Fruit fly (Drosophila melanogaster) whole organism, wandering third instar larva: Measurements from ENCODE around the gene Phf5a.
A peak's percentile ranks its signal among the peaks of the same experiment; 100 is the strongest.

Experiments used
- Abd-B ChIP-seq: fragments of >200 bp; optimal IDR thresholded peaks from 2 replicates; lab custom pipeline; 2017; ENCODE audit warnings: missing biosample characterization, missing genetic modification characterization
- CG32264 ChIP-seq: fragments of 200-800 bp; sonication (Bioruptor generic); optimal IDR thresholded peaks from 2 replicates; lab custom pipeline; 2016; ENCODE audit warnings: missing biosample characterization, missing genetic modification characterization
- CG9705 ChIP-seq: fragments of 200-800 bp; sonication (Bioruptor generic); optimal IDR thresholded peaks from 2 replicates; lab custom pipeline; 2018; ENCODE audit warnings: missing biosample characterization, mild to moderate bottlenecking, missing genetic modification characterization
- CrebA ChIP-seq: fragments of 200-800 bp; sonication (Bioruptor generic); optimal IDR thresholded peaks from 2 replicates; lab custom pipeline; 2016; ENCODE audit warnings: missing biosample characterization, mild to moderate bottlenecking, missing genetic modification characterization, borderline replicate concordance
- Dfd ChIP-seq: fragments of >200 bp; optimal IDR thresholded peaks from 2 replicates; lab custom pipeline; 2017; ENCODE audit warnings: missing biosample characterization, missing genetic modification characterization
- Dif ChIP-seq: fragments of 200-275, 200-300 bp; sonication (Bioruptor generic); optimal IDR thresholded peaks from 2 replicates; lab custom pipeline; 2018; ENCODE audit warnings: missing biosample characterization, missing genetic modification characterization; ENCODE audit not compliant: partially characterized antibody
- GATAd ChIP-seq: sonication (Bioruptor generic); optimal IDR thresholded peaks from 2 replicates; lab custom pipeline; 2016; ENCODE audit warnings: missing biosample characterization, missing genetic modification characterization
- HLH106 ChIP-seq: fragments of 200-800 bp; optimal IDR thresholded peaks from 3 replicates; lab custom pipeline; 2019; ENCODE audit warnings: missing biosample characterization, mild to moderate bottlenecking, missing genetic modification characterization, moderate library complexity
- Hnf4 ChIP-seq: fragments of 200-800 bp; sonication (Bioruptor generic); optimal IDR thresholded peaks from 2 replicates; lab custom pipeline; 2016; ENCODE audit warnings: missing biosample characterization, mild to moderate bottlenecking, missing genetic modification characterization
- Hr78 ChIP-seq: fragments of >200 bp; optimal IDR thresholded peaks from 2 replicates; lab custom pipeline; 2017; ENCODE audit warnings: missing biosample characterization, missing genetic modification characterization
- Hr83 ChIP-seq: fragments of 200-300 bp; sonication (Bioruptor generic); optimal IDR thresholded peaks from 2 replicates; lab custom pipeline; 2016; ENCODE audit warnings: missing biosample characterization, mild to moderate bottlenecking, missing genetic modification characterization, moderate library complexity; ENCODE audit not compliant: poor library complexity, severe bottlenecking
- Jra ChIP-seq: sonication (Bioruptor generic); optimal IDR thresholded peaks from 2 replicates; lab custom pipeline; 2016; ENCODE audit warnings: missing biosample characterization, missing genetic modification characterization
- Mio ChIP-seq: sonication (Bioruptor generic); optimal IDR thresholded peaks from 2 replicates; lab custom pipeline; 2016; ENCODE audit warnings: missing biosample characterization, missing genetic modification characterization
- Myc ChIP-seq: fragments of >200 bp; optimal IDR thresholded peaks from 2 replicates; lab custom pipeline; 2017
- N ChIP-seq: fragments of >200 bp; optimal IDR thresholded peaks from 2 replicates; lab custom pipeline; 2018; ENCODE audit warnings: missing biosample characterization, missing external identifiers, missing genetic modification characterization
- OdsH ChIP-seq: fragments of 200-800 bp; sonication (Bioruptor generic); optimal IDR thresholded peaks from 2 replicates; lab custom pipeline; 2016; ENCODE audit warnings: missing biosample characterization, mild to moderate bottlenecking, missing genetic modification characterization
- Rel ChIP-seq, 2 experiments: fragments of 200-800 bp; sonication (Bioruptor generic) in 1 of 2; optimal IDR thresholded peaks; 2 replicates in 1 of 2; 3 replicates in 1 of 2; lab custom pipeline; 2016 to 2019; ENCODE audit warnings: mild to moderate bottlenecking in 2 of 2, missing biosample characterization in 2 of 2, missing genetic modification characterization in 2 of 2, moderate library complexity in 1 of 2
- Sp1 ChIP-seq: fragments of 200-800 bp; sonication (Bioruptor generic); optimal IDR thresholded peaks from 3 replicates; lab custom pipeline; 2019; ENCODE audit warnings: missing biosample characterization, mild to moderate bottlenecking, missing genetic modification characterization, moderate library complexity
- Vsx2 ChIP-seq: fragments of 200-300, 225-300 bp; sonication (Bioruptor generic); optimal IDR thresholded peaks from 2 replicates; lab custom pipeline; 2018; ENCODE audit warnings: missing biosample characterization, missing genetic modification characterization; ENCODE audit not compliant: partially characterized antibody
- br ChIP-seq: fragments of 200-800 bp; sonication (Bioruptor generic); optimal IDR thresholded peaks from 2 replicates; lab custom pipeline; 2016; ENCODE audit warnings: missing biosample characterization, missing genetic modification characterization
- brk ChIP-seq: fragments of 200-800 bp; sonication (Bioruptor generic); optimal IDR thresholded peaks from 2 replicates; lab custom pipeline; 2016; ENCODE audit warnings: missing biosample characterization, mild to moderate bottlenecking, missing genetic modification characterization
- dl ChIP-seq, 2 experiments: fragments of 175-275, 200-275 bp in 1 of 2; fragments of 200-275 bp in 1 of 2; sonication (Bioruptor generic); optimal IDR thresholded peaks; lab custom pipeline; 2018; ENCODE audit warnings: mild to moderate bottlenecking in 2 of 2, missing biosample characterization in 2 of 2, missing genetic modification characterization in 2 of 2, moderate library complexity in 2 of 2; ENCODE audit not compliant: partially characterized antibody in 2 of 2, insufficient read depth in 1 of 2
- dmrt93B ChIP-seq: fragments of 200-800 bp; sonication (Bioruptor generic); optimal IDR thresholded peaks from 2 replicates; lab custom pipeline; 2018; ENCODE audit warnings: missing biosample characterization, mild to moderate bottlenecking, missing genetic modification characterization
- dsf ChIP-seq: sonication (Bioruptor generic); optimal IDR thresholded peaks from 2 replicates; lab custom pipeline; 2016; ENCODE audit warnings: missing biosample characterization, missing genetic modification characterization, borderline replicate concordance
- ey ChIP-seq: fragments of 200-800 bp; sonication (Bioruptor generic); optimal IDR thresholded peaks from 2 replicates; lab custom pipeline; 2016; ENCODE audit warnings: missing biosample characterization, missing genetic modification characterization
- foxo ChIP-seq, 2 experiments: fragments of 200-800 bp; sonication (Bioruptor generic); optimal IDR thresholded peaks; 2 replicates in 1 of 2; 3 replicates in 1 of 2; lab custom pipeline; 2016 to 2017; ENCODE audit warnings: missing biosample characterization in 2 of 2, missing genetic modification characterization in 2 of 2
- fru ChIP-seq: fragments of 200-800 bp; sonication (Bioruptor generic); optimal IDR thresholded peaks from 3 replicates; lab custom pipeline; 2016; ENCODE audit warnings: missing biosample characterization, mild to moderate bottlenecking, missing genetic modification characterization
- h ChIP-seq: fragments of 200-800 bp; sonication (Bioruptor generic); optimal IDR thresholded peaks from 3 replicates; lab custom pipeline; 2016; ENCODE audit warnings: missing biosample characterization, mild to moderate bottlenecking, missing genetic modification characterization
- jim ChIP-seq: fragments of 175-275, 200-325 bp; sonication (Bioruptor generic); optimal IDR thresholded peaks from 2 replicates; lab custom pipeline; 2016; ENCODE audit warnings: missing biosample characterization, mild to moderate bottlenecking, missing genetic modification characterization
- lola ChIP-seq: fragments of >200 bp; optimal IDR thresholded peaks from 2 replicates; lab custom pipeline; 2017; ENCODE audit warnings: missing biosample characterization, missing genetic modification characterization
- pan ChIP-seq: fragments of >200 bp; optimal IDR thresholded peaks from 2 replicates; lab custom pipeline; 2017
- psq ChIP-seq: fragments of 200-800 bp; sonication (Bioruptor generic); optimal IDR thresholded peaks from 3 replicates; lab custom pipeline; 2017; ENCODE audit warnings: missing biosample characterization, mild to moderate bottlenecking, missing genetic modification characterization, moderate library complexity
- rgr ChIP-seq: fragments of 200-800 bp; sonication (Bioruptor generic); optimal IDR thresholded peaks from 3 replicates; lab custom pipeline; 2016; ENCODE audit warnings: missing biosample characterization, mild to moderate bottlenecking, missing genetic modification characterization
- sage ChIP-seq: fragments of 200-800 bp; sonication (Bioruptor generic); optimal IDR thresholded peaks from 2 replicates; lab custom pipeline; 2016; ENCODE audit warnings: missing biosample characterization, mild to moderate bottlenecking, missing genetic modification characterization
- sv ChIP-seq: fragments of 200-800 bp; sonication (Bioruptor generic); optimal IDR thresholded peaks from 3 replicates; lab custom pipeline; 2016; ENCODE audit warnings: missing biosample characterization, missing genetic modification characterization
- tai ChIP-seq: sonication (Bioruptor generic); optimal IDR thresholded peaks from 2 replicates; lab custom pipeline; 2016; ENCODE audit warnings: missing biosample characterization, missing genetic modification characterization
- usp ChIP-seq: fragments of >200 bp; optimal IDR thresholded peaks from 2 replicates; lab custom pipeline; 2017; ENCODE audit warnings: missing biosample characterization, missing genetic modification characterization
- woc ChIP-seq: sonication (Bioruptor generic); optimal IDR thresholded peaks from 2 replicates; lab custom pipeline; 2016; ENCODE audit warnings: missing biosample characterization, mild to moderate bottlenecking, missing genetic modification characterization

Gene Phf5a

dm6 chr2L:6457583-6457982 is 33.1 kb downstream of the Phf5a start:
- no peak for TF ChIP-seq pan (lab: Kevin White, UChicago)
- TF ChIP-seq Rel (GFP tag; optimal IDR thresholded peaks at IDR 0.05; lab: Kevin White, UChicago), result no peak
- TF ChIP-seq Rel (tag; optimal IDR thresholded peaks at IDR 0.05; lab: Kevin White, UChicago), result peak; percentile 5

- TF ChIP-seq tai (no peak), CG9705 (GFP tag; lab: Kevin White, UChicago) (peak; percentile 50), pan (lab: Kevin White, UChicago) (no peak), h (GFP tag; lab: Kevin White, UChicago) (peak; percentile 42), usp (no peak), dl (GFP tag; optimal IDR thresholded peaks at IDR 0.05; lab: Kevin White, UChicago; ENCODE audit: insufficient read depth in 1 of 2, partially characterized antibody in 2 of 2) (no peak), Dif (no peak), N (peak; percentile 89), br (GFP tag; lab: Kevin White, UChicago) (no peak), Hr78 (GFP tag; lab: Kevin White, UChicago) (peak; percentile 87), sage (peak; percentile 3), dmrt93B (GFP tag; lab: Kevin White, UChicago) (peak; percentile 49), lola (GFP tag; lab: Kevin White, UChicago) (peak; percentile 49), fru (GFP tag; lab: Kevin White, UChicago) (peak; percentile 45), psq (GFP tag; lab: Kevin White, UChicago) (peak; percentile 13), OdsH (GFP tag; lab: Kevin White, UChicago) (peak; percentile 17), Jra (GFP tag; lab: Kevin White, UChicago) (peak; percentile 52), sv (peak; percentile 63), woc (GFP tag; lab: Kevin White, UChicago) (peak; percentile 47), Abd-B (GFP tag; lab: Kevin White, UChicago) (peak; percentile 26), Dfd (GFP tag; lab: Kevin White, UChicago) (no peak), HLH106 (tag; lab: Kevin White, UChicago) (peak; percentile 57), foxo (GFP tag; optimal IDR thresholded peaks at IDR 0.05; lab: Kevin White, UChicago) (peak in 1 of 2 experiments; percentile 51), Hnf4 (GFP tag; lab: Kevin White, UChicago) (peak; percentile 63), Mio (GFP tag; lab: Kevin White, UChicago) (no peak), brk (GFP tag; lab: Kevin White, UChicago) (no peak), jim (GFP tag; lab: Kevin White, UChicago) (no peak), Hr83 (GFP tag; lab: Kevin White, UChicago) (no peak), Myc (lab: Kevin White, UChicago) (peak; percentile 21), ey (peak; percentile 47), Sp1 (GFP tag; lab: Kevin White, UChicago) (no peak), dsf (peak; percentile 20), CG32264 (GFP tag; lab: Kevin White, UChicago) (no peak), CrebA (GFP tag; lab: Kevin White, UChicago) (no peak), Vsx2 (GFP tag; lab: Kevin White, UChicago) (no peak), Rel (GFP tag; optimal IDR thresholded peaks at IDR 0.05; lab: Kevin White, UChicago) (no peak), Rel (tag; optimal IDR thresholded peaks at IDR 0.05; lab: Kevin White, UChicago) (no peak), rgr (peak; percentile 49), GATAd (no peak)
Measured at dm6 chr2L:6455955-6456599, 34.6 kb downstream of the Phf5a start, which contains the start of gene frj. Gene frj, plus strand, starts transcription at chr2L:6456052.
